Worm (Caenorhabditis elegans) whole organism, midembryonic: ENCODE measurements around the gene ant-1.4.

Experiments
- T22C8.4 ChIP-seq: fragments of 200-800 bp; sonication (Bioruptor generic); IDR thresholded peaks from 2 replicates; pipeline ENCODE4 v1.3.6; 2022; ENCODE audit warnings: missing genetic modification characterization, missing compliant biosample characterization
- cog-1 ChIP-seq: sonication (generic microtip); optimal IDR thresholded peaks from 2 replicates; lab custom pipeline; 2016; ENCODE audit warnings: missing genetic modification characterization, missing compliant biosample characterization
- flt-1 ChIP-seq: fragments of 200-800 bp; sonication (Bioruptor generic); IDR thresholded peaks from 2 replicates; pipeline ENCODE4 v1.3.6; 2022; ENCODE audit warnings: missing genetic modification characterization, missing compliant biosample characterization
- klf-2 ChIP-seq: fragments of 200-800 bp; sonication (Bioruptor generic); conservative IDR thresholded peaks from 2 replicates; pipeline ENCODE4 v1.3.6; 2022; ENCODE audit warnings: missing genetic modification reagents, missing genetic modification characterization, missing compliant biosample characterization
- med-1 ChIP-seq: sonication (generic microtip); optimal IDR thresholded peaks from 2 replicates; lab custom pipeline; 2017; ENCODE audit warnings: missing genetic modification characterization, mild to moderate bottlenecking, missing compliant biosample characterization, antibody characterized with exemption, missing genetic modification reagents; ENCODE audit not compliant: insufficient read depth
- ref-1 ChIP-seq: fragments of 200-800 bp; sonication (Bioruptor generic); conservative IDR thresholded peaks from 2 replicates; pipeline ENCODE4 v1.3.6; 2022; ENCODE audit warnings: missing genetic modification reagents, missing genetic modification characterization, missing compliant biosample characterization
- tab-1 ChIP-seq: fragments of 200-800 bp; sonication (Bioruptor generic); IDR thresholded peaks from 2 replicates; pipeline ENCODE4 v1.3.6; 2022; ENCODE audit warnings: missing genetic modification characterization, missing compliant biosample characterization
- ztf-23 ChIP-seq: fragments of 200-800 bp; sonication (Bioruptor generic); IDR thresholded peaks from 2 replicates; pipeline ENCODE4 v1.3.6; 2022; ENCODE audit warnings: missing genetic modification reagents, missing genetic modification characterization, missing compliant biosample characterization
- ztf-29 ChIP-seq: fragments of 200-800 bp; sonication (Bioruptor generic); IDR thresholded peaks from 2 replicates; pipeline ENCODE4 v1.3.6; 2022; ENCODE audit warnings: missing genetic modification reagents, missing genetic modification characterization, missing compliant biosample characterization

Gene ant-1.4

DNA sequence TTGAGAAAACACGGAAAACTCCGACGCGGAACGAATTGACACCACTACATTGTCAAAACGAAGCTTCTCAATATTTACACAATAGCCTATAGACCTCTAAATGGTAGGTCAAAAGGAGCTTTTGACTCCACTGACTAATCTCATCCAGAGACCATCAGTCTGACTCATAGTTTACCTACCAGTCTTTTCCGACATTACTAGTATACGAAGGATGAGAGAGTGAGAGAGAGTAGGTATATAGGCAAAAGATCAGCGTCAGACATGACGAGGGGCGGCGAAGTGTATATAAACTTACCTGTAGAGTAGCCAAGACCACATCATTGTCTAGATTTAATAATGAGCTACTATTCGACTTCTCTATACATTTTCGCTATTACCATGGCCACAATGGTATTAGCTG is 27.1 kb upstream of the ant-1.4 start, which contains the start of gene srlf-3:
srlf-3 (plus strand) TSS at position 301 of the 400 bp plus-strand sequence.
- TF ChIP-seq med-1 (GFP tag; lab: Kevin White, UChicago) (no peak), flt-1 (no peak), ztf-29 (GFP tag; lab: Robert Waterston, UW) (no peak), tab-1 (GFP tag; lab: Robert Waterston, UW) (no peak), ref-1 (no peak), ztf-23 (no peak), cog-1 (tag; lab: Kevin White, UChicago) (no peak), klf-2 (GFP tag; lab: Robert Waterston, UW) (no peak), T22C8.4 (GFP tag; lab: Robert Waterston, UW) (no peak)

DNA sequence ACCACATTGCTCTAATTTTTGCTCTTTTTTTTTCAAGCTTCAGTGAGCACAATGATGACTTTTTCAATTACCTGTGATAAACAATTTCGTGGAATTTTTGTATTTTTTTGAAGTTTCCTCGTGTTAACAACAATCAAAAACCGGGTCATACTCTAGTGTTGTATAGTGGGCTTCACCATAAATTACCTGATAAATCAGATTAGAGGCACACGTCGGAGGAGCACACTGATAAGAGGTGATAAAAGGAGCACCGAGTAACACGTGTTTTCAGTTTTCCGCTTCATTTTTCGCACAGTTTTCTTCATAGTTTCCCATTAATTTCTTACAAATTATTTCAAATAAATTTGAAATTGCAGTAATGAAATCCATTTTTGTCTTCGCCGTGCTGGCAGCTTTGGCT is 21.2 kb upstream of the ant-1.4 start, which contains the start of gene spp-8:
spp-8 (plus strand) TSS at position 357 of the 400 bp plus-strand sequence.
- TF ChIP-seq klf-2 (GFP tag; lab: Robert Waterston, UW) (no peak), T22C8.4 (GFP tag; lab: Robert Waterston, UW) (no peak), ref-1 (no peak), flt-1 (no peak), med-1 (GFP tag; lab: Kevin White, UChicago) (no peak), ztf-29 (GFP tag; lab: Robert Waterston, UW) (no peak), ztf-23 (no peak), cog-1 (tag; lab: Kevin White, UChicago) (no peak), tab-1 (GFP tag; lab: Robert Waterston, UW) (no peak)

DNA sequence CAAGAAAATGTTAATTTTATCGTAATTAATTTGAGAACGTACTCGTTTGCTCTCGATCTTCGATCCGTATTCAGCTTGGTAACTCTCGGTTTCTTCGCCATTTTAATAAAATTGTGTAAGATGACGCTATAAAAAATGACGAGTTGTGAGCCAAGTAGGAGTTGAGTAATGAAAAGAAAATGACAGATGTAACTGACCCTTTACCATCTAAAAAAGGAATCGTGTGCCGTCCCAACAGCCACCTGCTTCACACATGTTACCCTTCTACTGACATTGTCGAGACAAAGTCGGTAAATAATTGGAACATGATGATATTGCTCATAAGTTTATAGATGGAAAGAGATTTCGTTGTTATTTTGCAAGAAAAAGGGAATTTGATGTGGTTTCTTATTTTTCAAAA is 19.2 kb upstream of the ant-1.4 start, which contains the start of gene hlh-12:
hlh-12 (minus strand) TSS at position 101 of the 400 bp plus-strand sequence.
- TF ChIP-seq klf-2 (GFP tag; lab: Robert Waterston, UW), result no peak
- no peak for TF ChIP-seq ref-1
- TF ChIP-seq ztf-29 (GFP tag; lab: Robert Waterston, UW), result no peak
- TF ChIP-seq med-1 (GFP tag; lab: Kevin White, UChicago), result no peak
- no peak for TF ChIP-seq ztf-23
- TF ChIP-seq flt-1, result no peak
- TF ChIP-seq cog-1 (tag; lab: Kevin White, UChicago), result no peak
- TF ChIP-seq tab-1 (GFP tag; lab: Robert Waterston, UW), result no peak
- no peak for TF ChIP-seq T22C8.4 (GFP tag; lab: Robert Waterston, UW)

DNA sequence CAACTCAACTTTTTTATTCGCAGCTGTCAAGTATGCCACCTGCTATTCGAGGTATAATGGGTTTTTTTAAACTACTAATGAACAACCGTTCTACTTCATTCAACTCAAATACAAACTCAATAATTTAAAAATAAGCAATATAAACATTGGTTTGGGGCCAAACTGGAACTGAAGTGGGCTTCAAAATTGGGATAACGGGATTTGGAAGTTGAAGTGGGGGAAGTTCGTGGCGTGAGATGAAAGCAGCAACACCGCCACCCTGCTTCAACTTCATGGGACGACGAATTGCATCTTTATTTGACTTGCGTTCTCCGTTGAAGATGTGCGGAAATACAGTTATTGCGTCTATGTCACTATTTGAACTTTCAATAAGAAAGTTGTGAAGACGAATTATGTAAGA is 18.4 kb upstream of the ant-1.4 start:
- TF ChIP-seq ref-1 (no peak), T22C8.4 (GFP tag; lab: Robert Waterston, UW) (no peak), tab-1 (GFP tag; lab: Robert Waterston, UW) (no peak), klf-2 (GFP tag; lab: Robert Waterston, UW) (no peak), med-1 (GFP tag; lab: Kevin White, UChicago) (no peak), ztf-23 (no peak), ztf-29 (GFP tag; lab: Robert Waterston, UW) (no peak), cog-1 (tag; lab: Kevin White, UChicago) (no peak), flt-1 (no peak)

DNA sequence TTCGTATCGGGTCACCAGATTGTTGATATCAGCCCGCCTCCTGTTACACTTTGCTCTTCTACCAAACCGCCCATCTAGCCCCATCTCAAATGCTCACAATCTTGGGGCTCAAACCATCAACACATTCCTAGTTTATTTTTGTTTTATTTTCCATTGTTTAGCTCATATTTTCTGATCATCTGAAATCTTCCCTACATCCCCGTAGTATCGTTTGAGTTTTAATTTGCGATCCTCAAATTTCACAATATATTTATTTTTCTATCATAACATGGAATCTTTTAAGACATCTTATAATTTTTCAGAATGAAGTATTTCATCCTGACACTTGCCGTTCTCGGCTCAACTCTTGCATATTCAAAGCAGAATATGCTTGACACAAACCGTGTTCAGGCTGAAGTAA is 16.8 kb upstream of the ant-1.4 start, which contains the start of gene spp-10:
spp-10 (plus strand) TSS at position 301 of the 400 bp plus-strand sequence.
- no peak for TF ChIP-seq T22C8.4 (GFP tag; lab: Robert Waterston, UW)

DNA sequence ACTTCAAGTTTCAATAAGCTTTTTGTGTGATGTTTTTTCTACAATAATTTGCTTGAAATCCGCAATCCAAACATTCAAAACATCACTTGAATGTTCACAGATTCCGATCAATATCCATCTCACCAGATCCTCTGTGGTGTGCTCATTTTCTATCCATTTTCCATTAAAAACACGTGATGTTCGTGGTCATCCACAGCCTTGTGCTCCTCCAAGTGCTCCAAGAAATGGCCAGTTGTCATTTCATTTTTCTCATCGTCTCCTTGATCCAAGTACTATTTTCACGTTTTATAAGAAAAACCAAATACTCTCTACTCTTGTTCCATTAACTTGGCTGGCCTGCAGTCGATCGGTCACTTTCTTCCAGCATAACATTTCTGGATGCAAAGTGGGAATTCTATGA is 16.1 kb upstream of the ant-1.4 start:
- no peak for TF ChIP-seq ztf-23
- TF ChIP-seq flt-1, result no peak
- TF ChIP-seq ztf-29 (GFP tag; lab: Robert Waterston, UW), result no peak
- TF ChIP-seq klf-2 (GFP tag; lab: Robert Waterston, UW), result no peak
- no peak for TF ChIP-seq T22C8.4 (GFP tag; lab: Robert Waterston, UW)
- no peak for TF ChIP-seq tab-1 (GFP tag; lab: Robert Waterston, UW)

DNA sequence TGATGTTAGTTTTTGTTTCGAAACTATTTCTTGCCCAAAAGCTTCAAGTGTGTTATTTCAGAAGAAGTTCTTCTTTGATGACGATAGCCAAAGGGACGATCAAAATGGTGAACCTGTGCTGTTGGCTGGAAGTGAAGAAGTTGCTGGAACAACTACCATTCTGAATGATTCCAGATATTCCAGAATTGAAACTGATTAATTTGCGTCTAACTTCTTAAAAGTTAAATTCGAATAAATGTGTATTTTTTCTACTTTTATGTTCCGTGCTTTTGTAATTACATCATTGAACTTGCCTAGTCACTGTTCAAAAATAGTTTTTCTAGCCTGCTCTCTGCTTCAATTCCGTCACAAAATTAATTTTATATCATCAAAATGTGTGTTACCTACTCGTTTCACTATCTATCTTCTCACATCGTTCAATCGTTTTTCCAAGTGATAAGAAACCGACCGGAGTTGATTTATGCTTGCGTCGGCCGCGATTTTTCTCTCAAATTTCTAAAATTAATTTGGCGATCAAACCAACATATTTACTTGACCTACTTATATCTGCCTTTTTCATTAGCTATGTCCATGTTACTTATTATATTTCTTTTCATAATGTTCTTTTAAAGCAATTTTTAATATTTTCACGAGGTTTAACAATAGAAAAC is 15.0 kb upstream of the ant-1.4 start:
- no peak for TF ChIP-seq tab-1 (GFP tag; lab: Robert Waterston, UW)
- no peak for TF ChIP-seq ztf-23
- TF ChIP-seq T22C8.4 (GFP tag; lab: Robert Waterston, UW), result no peak
- no peak for TF ChIP-seq klf-2 (GFP tag; lab: Robert Waterston, UW)
- no peak for TF ChIP-seq cog-1 (tag; lab: Kevin White, UChicago)

DNA sequence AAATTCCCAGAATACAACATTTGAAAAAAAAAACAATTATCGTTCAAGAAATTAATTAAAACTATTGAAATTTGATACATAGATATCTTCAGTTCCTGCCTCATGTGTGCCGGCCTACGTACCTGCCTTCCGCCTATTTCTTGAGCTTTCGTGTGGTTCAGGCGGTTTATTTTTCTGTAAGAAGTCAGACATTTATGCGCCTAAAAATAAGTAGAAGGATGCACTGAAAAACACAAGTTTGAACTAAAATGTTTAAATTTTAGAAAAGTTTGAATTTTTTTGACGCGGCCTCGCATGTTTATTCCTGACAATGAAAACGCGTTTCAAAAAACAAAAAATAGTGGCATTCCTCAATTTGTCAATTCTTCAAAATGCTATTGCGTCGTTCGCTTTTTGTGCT is 13.6 kb upstream of the ant-1.4 start, which contains the start of gene C28C12.11:
C28C12.11 (plus strand) TSS at position 301 of the 400 bp plus-strand sequence.
- TF ChIP-seq med-1 (GFP tag; lab: Kevin White, UChicago), result no peak
- TF ChIP-seq tab-1 (GFP tag; lab: Robert Waterston, UW), result no peak
- no peak for TF ChIP-seq cog-1 (tag; lab: Kevin White, UChicago)
- no peak for TF ChIP-seq T22C8.4 (GFP tag; lab: Robert Waterston, UW)
- TF ChIP-seq ztf-23, result no peak

DNA sequence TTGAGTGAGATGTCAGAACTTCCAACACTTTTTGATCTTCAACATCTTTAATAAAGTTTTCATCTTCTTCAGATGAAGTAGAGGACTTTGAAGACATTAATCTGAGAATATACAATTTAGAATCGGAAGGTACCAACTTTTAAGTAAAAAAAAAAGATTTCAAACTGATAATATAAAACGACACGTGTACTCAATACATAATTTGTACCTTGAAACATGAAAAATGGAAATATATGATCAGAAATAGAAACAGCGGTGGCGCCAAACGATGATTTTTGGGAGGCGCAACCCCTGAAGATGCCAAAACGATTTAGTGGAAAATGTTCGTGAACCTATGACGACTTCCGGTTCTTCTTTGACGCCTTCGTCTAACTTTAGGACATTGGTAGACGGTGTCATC is 12.4 kb upstream of the ant-1.4 start, which contains the start of gene oat-1:
oat-1 (minus strand) TSS at position 101 of the 400 bp plus-strand sequence.
- TF ChIP-seq ztf-29 (GFP tag; lab: Robert Waterston, UW), result no peak
- no peak for TF ChIP-seq ztf-23
- no peak for TF ChIP-seq tab-1 (GFP tag; lab: Robert Waterston, UW)
- TF ChIP-seq med-1 (GFP tag; lab: Kevin White, UChicago), result no peak
- no peak for TF ChIP-seq ref-1
- no peak for TF ChIP-seq cog-1 (tag; lab: Kevin White, UChicago)
- no peak for TF ChIP-seq klf-2 (GFP tag; lab: Robert Waterston, UW)
- TF ChIP-seq T22C8.4 (GFP tag; lab: Robert Waterston, UW), result no peak
- no peak for TF ChIP-seq flt-1

DNA sequence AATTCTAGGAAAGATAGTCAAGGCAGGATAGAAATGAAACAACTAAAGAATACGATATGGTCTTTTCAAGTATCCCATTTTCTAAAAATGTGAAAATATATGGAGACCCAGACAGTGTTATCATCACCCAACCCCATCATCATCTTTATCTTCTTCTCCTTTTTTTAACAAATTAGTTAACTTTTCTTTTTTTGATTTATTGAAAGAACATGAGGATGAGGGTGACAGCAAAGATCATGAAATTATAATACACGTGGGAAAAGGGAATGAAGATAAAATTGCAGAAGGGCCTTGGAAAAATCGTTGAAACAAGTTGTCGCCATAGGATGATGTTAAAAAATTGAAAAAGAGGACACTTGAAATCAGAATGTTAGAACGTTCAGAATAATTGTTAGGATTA is 4.1 kb upstream of the ant-1.4 start:
- TF ChIP-seq med-1 (GFP tag; lab: Kevin White, UChicago) (no peak), klf-2 (GFP tag; lab: Robert Waterston, UW) (no peak), ztf-29 (GFP tag; lab: Robert Waterston, UW) (no peak), tab-1 (GFP tag; lab: Robert Waterston, UW) (no peak), ref-1 (no peak), T22C8.4 (GFP tag; lab: Robert Waterston, UW) (no peak), cog-1 (tag; lab: Kevin White, UChicago) (no peak), flt-1 (no peak), ztf-23 (no peak)
